Worm (Caenorhabditis elegans) whole organism, early embryonic: Measurements from ENCODE around the gene T22B7.22.

Experiments
- B0310.2 ChIP-seq: sonication (generic microtip); optimal IDR thresholded peaks from 2 replicates; lab custom pipeline; 2016; ENCODE audit warnings: mild to moderate bottlenecking, missing genetic modification characterization, missing compliant biosample characterization
- F13C5.2 ChIP-seq: sonication (generic microtip); optimal IDR thresholded peaks from 2 replicates; lab custom pipeline; 2017; ENCODE audit warnings: mild to moderate bottlenecking, missing genetic modification characterization, inconsistent platforms, missing compliant biosample characterization
- aly-1 ChIP-seq: sonication (generic microtip); optimal IDR thresholded peaks from 2 replicates; lab custom pipeline; 2016; ENCODE audit warnings: missing genetic modification characterization, missing compliant biosample characterization
- ama-1 ChIP-seq: fragments of 150-350 bp; optimal IDR thresholded peaks from 2 replicates; lab custom pipeline; 2014
- ceh-13 ChIP-seq: fragments of 200-800 bp; sonication (Bioruptor generic); optimal IDR thresholded peaks from 2 replicates; lab custom pipeline; 2018; ENCODE audit warnings: mild to moderate bottlenecking, missing genetic modification characterization, missing compliant biosample characterization
- ceh-36 ChIP-seq: sonication (generic microtip); optimal IDR thresholded peaks from 2 replicates; lab custom pipeline; 2016; ENCODE audit warnings: missing genetic modification characterization, inconsistent platforms, missing compliant biosample characterization
- ets-7 ChIP-seq: sonication (generic microtip); optimal IDR thresholded peaks from 2 replicates; lab custom pipeline; 2016; ENCODE audit warnings: missing genotype, missing genetic modification characterization, missing compliant biosample characterization
- flt-1 ChIP-seq: fragments of 200-800 bp; sonication (Bioruptor generic); IDR thresholded peaks from 2 replicates; pipeline ENCODE4 v1.3.6; 2022; ENCODE audit warnings: missing genetic modification characterization, missing compliant biosample characterization
- hmbx-1 ChIP-seq: sonication (generic microtip); optimal IDR thresholded peaks from 2 replicates; lab custom pipeline; 2016; ENCODE audit warnings: mild to moderate bottlenecking, missing genetic modification characterization, missing compliant biosample characterization
- hmg-4 ChIP-seq: fragments of 200-800 bp; sonication (Bioruptor generic); optimal IDR thresholded peaks from 2 replicates; lab custom pipeline; 2018; ENCODE audit warnings: mild to moderate bottlenecking, missing genetic modification characterization, missing compliant biosample characterization
- hnd-1 ChIP-seq: sonication (generic microtip); optimal IDR thresholded peaks from 2 replicates; lab custom pipeline; 2016; ENCODE audit warnings: missing genetic modification characterization, missing compliant biosample characterization
- pes-1 ChIP-seq: fragments of 200-800 bp; sonication (Bioruptor generic); IDR thresholded peaks from 2 replicates; pipeline ENCODE4 v1.3.6; 2022; ENCODE audit warnings: missing genetic modification reagents, missing genetic modification characterization, missing compliant biosample characterization
- scrt-1 ChIP-seq: fragments of 200-800 bp; sonication (Bioruptor generic); IDR thresholded peaks from 2 replicates; pipeline ENCODE4 v1.3.6; 2022; ENCODE audit warnings: missing genetic modification characterization, missing compliant biosample characterization
- sea-1 ChIP-seq: fragments of 200-800 bp; sonication (Bioruptor generic); conservative IDR thresholded peaks from 2 replicates; pipeline ENCODE4 v1.3.6; 2022; ENCODE audit warnings: missing genetic modification characterization, missing compliant biosample characterization
- tbx-11 ChIP-seq: fragments of 200-800 bp; sonication (Bioruptor generic); IDR thresholded peaks from 2 replicates; pipeline ENCODE4 v1.3.6; 2022; ENCODE audit warnings: missing genetic modification characterization, missing compliant biosample characterization
- tbx-37 ChIP-seq: fragments of 200-800 bp; sonication (Bioruptor generic); conservative IDR thresholded peaks from 2 replicates; pipeline ENCODE4 v1.3.6; 2022; ENCODE audit warnings: missing genetic modification reagents, missing genetic modification characterization, missing compliant biosample characterization
- tra-4 ChIP-seq: sonication (generic microtip); optimal IDR thresholded peaks from 2 replicates; lab custom pipeline; 2017; ENCODE audit warnings: missing genetic modification characterization, missing compliant biosample characterization

The T22B7.22 gene

DNA sequence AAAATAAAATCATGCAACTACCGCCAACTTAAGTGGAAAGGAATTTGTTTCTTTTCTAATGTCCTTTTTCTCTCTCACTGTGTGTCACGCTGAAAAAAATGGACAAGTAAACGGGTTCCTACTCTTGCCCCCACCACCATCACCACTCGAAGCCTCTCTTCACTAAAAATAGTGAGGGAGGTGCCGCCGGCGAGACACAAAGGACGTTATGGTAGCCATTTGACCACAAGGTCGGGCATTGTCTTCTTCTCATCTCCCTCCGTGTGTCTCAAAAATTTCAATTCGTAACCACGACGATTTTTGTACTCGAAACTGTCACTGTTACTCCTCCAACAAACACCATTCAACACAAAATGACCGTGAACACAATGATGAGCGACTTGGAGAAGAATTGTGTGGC, at the start of gene T22B7.22:
Gene T22B7.22, plus strand, starts transcription at position 354 of the 400 bp plus-strand sequence.
- TF ChIP-seq pes-1 (GFP tag; lab: Robert Waterston, UW), result no peak
- TF ChIP-seq scrt-1 (GFP tag; lab: Robert Waterston, UW), result no peak
- no peak for TF ChIP-seq hmbx-1 (tag; lab: Kevin White, UChicago)
- TF ChIP-seq hnd-1 (tag; lab: Kevin White, UChicago), result no peak
- no peak for TF ChIP-seq tra-4 (tag; lab: Kevin White, UChicago)
- TF ChIP-seq flt-1 (GFP tag; lab: Robert Waterston, UW), result no peak
- TF ChIP-seq ets-7 (tag; lab: Kevin White, UChicago), result no peak

DNA sequence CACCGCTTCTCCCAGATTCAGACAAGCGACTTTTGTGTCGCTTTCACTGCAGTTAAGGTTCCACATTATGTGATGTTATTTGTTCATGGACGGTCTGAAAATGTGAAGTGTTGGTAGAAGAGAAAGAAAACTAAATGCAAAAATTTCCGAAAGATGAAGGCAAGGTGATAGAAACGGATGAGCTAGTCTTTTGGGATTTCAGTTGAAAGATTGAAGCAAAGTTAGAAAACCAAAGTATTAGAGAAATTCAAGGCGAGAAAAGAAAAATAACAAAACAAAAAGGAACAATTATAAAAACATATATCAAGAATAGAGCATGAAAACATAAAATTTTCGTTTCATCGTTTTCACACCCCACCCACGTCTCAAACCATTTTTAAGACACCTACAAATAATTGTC, 48.6 kb upstream of the T22B7.22 start, which contains the start of gene octr-1:
Gene octr-1, minus strand, starts transcription at position 101 of the 400 bp plus-strand sequence.
- TF ChIP-seq ama-1 (lab: Kevin White, UChicago), result no peak
- TF ChIP-seq hnd-1 (tag; lab: Kevin White, UChicago), result no peak
- no peak for TF ChIP-seq ceh-36 (tag; lab: Kevin White, UChicago)
- TF ChIP-seq ceh-13 (GFP tag; lab: Kevin White, UChicago), result no peak
- no peak for TF ChIP-seq scrt-1 (GFP tag; lab: Robert Waterston, UW)
- TF ChIP-seq tbx-11 (GFP tag; lab: Robert Waterston, UW), result no peak
- no peak for TF ChIP-seq B0310.2 (tag; lab: Kevin White, UChicago)
- no peak for TF ChIP-seq flt-1 (GFP tag; lab: Robert Waterston, UW)
- no peak for TF ChIP-seq tbx-37 (GFP tag; lab: Robert Waterston, UW)
- no peak for TF ChIP-seq sea-1 (GFP tag; lab: Robert Waterston, UW)
- TF ChIP-seq hmg-4 (GFP tag; lab: Kevin White, UChicago), result no peak
- no peak for TF ChIP-seq hmbx-1 (tag; lab: Kevin White, UChicago)
- TF ChIP-seq tra-4 (tag; lab: Kevin White, UChicago), result no peak
- no peak for TF ChIP-seq pes-1 (GFP tag; lab: Robert Waterston, UW)
- no peak for TF ChIP-seq aly-1 (tag; lab: Kevin White, UChicago)

DNA sequence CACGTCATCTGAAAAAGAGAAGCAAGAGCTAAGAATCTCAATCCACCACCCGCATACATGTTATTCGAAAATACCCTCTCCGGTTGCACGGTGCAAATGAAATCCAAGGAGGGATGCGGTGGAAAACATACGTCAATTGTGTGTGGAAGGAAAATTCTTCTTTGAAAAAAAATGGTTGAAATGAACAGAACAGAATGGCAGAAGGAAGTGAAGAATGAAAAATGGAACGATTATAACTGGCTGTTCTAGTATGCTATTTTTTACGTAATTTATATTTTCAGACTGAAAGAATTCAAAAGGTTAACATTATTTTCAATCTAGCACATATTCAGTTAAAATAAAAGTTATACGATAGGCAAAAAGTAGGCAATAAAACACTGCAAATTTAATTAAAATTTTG, 43.8 kb upstream of the T22B7.22 start:
- TF ChIP-seq scrt-1 (GFP tag; lab: Robert Waterston, UW) (no peak), hmg-4 (GFP tag; lab: Kevin White, UChicago) (no peak), F13C5.2 (tag; lab: Kevin White, UChicago) (no peak), hnd-1 (tag; lab: Kevin White, UChicago) (no peak), ama-1 (lab: Kevin White, UChicago) (no peak), tra-4 (tag; lab: Kevin White, UChicago) (no peak), ceh-36 (tag; lab: Kevin White, UChicago) (no peak), tbx-11 (GFP tag; lab: Robert Waterston, UW) (no peak), hmbx-1 (tag; lab: Kevin White, UChicago) (no peak), ceh-13 (GFP tag; lab: Kevin White, UChicago) (no peak)

DNA sequence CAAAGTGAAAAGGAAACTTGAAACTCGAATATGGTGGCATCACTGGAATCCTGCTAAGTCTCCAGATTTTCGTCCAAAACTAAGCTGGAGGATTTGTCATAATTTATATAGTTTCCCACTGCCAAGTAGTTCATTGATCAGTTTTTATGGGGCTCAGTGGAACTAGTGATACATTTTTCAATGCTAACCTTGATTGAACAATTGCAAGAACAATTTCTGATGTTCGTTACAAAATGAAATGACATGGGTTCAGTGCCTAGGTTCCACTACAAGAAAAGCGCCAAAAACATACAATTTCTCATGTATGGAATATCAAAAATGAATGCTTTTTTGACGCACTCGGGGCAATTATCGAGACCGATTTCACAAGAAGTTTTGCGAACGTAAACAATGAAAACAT, 38.0 kb upstream of the T22B7.22 start:
- TF ChIP-seq ceh-13 (GFP tag; lab: Kevin White, UChicago) (no peak), B0310.2 (tag; lab: Kevin White, UChicago) (no peak), ets-7 (tag; lab: Kevin White, UChicago) (no peak), hmg-4 (GFP tag; lab: Kevin White, UChicago) (no peak)

DNA sequence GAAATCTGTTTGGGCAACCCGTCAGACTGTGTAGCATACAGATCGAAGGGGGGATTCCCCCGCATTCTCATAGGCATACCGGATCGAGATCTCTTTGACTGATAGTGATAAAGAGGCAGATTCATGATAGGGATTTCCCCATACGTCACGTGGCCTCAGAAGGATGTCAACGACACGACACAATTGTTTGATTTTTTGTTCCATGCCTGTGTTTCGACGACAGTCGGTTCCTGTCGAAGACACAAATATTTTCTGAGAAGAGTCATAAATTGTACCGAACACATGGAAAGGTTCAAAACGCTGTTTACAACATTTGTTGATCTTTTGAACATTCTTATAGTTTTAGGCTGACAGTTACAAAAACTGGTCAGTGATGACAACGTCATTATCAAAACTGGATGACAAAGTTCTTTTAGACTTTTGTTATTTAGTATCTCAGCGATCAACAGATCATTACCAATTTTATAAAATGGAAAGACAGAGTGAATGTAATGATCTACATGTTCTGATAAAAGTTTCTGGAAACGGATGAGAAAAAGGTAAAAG, 31.3 kb upstream of the T22B7.22 start:
- TF ChIP-seq hmbx-1 (tag; lab: Kevin White, UChicago), result no peak
- TF ChIP-seq scrt-1 (GFP tag; lab: Robert Waterston, UW), result no peak
- no peak for TF ChIP-seq hnd-1 (tag; lab: Kevin White, UChicago)
- TF ChIP-seq B0310.2 (tag; lab: Kevin White, UChicago), result no peak
- no peak for TF ChIP-seq ceh-36 (tag; lab: Kevin White, UChicago)
- no peak for TF ChIP-seq pes-1 (GFP tag; lab: Robert Waterston, UW)
- no peak for TF ChIP-seq tbx-37 (GFP tag; lab: Robert Waterston, UW)
- TF ChIP-seq aly-1 (tag; lab: Kevin White, UChicago), result no peak
- TF ChIP-seq ceh-13 (GFP tag; lab: Kevin White, UChicago), result no peak
- TF ChIP-seq ets-7 (tag; lab: Kevin White, UChicago), result no peak
- no peak for TF ChIP-seq hmg-4 (GFP tag; lab: Kevin White, UChicago)
- TF ChIP-seq sea-1 (GFP tag; lab: Robert Waterston, UW), result no peak
- no peak for TF ChIP-seq F13C5.2 (tag; lab: Kevin White, UChicago)
- no peak for TF ChIP-seq tbx-11 (GFP tag; lab: Robert Waterston, UW)
- TF ChIP-seq tra-4 (tag; lab: Kevin White, UChicago), result no peak
- no peak for TF ChIP-seq ama-1 (lab: Kevin White, UChicago)

DNA sequence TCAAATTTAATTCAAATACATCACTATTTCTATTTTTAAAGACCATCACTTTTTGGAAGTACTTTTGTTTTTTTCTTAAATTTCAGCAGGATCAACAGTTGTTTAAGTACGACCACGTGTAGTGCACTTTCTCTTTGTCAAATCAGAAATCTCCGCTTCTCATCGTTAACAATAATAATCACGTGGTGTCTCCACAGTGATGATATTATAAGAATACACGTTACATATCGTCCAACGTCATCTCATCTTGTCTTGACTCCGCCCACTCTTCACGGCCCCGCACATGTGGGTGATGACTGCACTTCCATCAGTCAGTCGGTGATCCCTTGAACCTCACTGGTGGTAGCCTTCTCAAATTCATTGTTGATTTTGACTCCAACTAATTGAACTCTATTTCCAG, 29.8 kb upstream of the T22B7.22 start, which contains the start of gene argn-1:
Gene argn-1, plus strand, starts transcription at position 83 of the 400 bp plus-strand sequence.
- no peak for TF ChIP-seq scrt-1 (GFP tag; lab: Robert Waterston, UW)
- no peak for TF ChIP-seq ets-7 (tag; lab: Kevin White, UChicago)
- TF ChIP-seq ceh-36 (tag; lab: Kevin White, UChicago), result no peak
- no peak for TF ChIP-seq flt-1 (GFP tag; lab: Robert Waterston, UW)
- no peak for TF ChIP-seq F13C5.2 (tag; lab: Kevin White, UChicago)
- TF ChIP-seq aly-1 (tag; lab: Kevin White, UChicago), result no peak
- TF ChIP-seq hnd-1 (tag; lab: Kevin White, UChicago), result no peak
- no peak for TF ChIP-seq hmbx-1 (tag; lab: Kevin White, UChicago)
- no peak for TF ChIP-seq tbx-11 (GFP tag; lab: Robert Waterston, UW)
- no peak for TF ChIP-seq tra-4 (tag; lab: Kevin White, UChicago)
- TF ChIP-seq pes-1 (GFP tag; lab: Robert Waterston, UW), result no peak
- TF ChIP-seq ceh-13 (GFP tag; lab: Kevin White, UChicago), result no peak
- no peak for TF ChIP-seq hmg-4 (GFP tag; lab: Kevin White, UChicago)
- no peak for TF ChIP-seq B0310.2 (tag; lab: Kevin White, UChicago)
- no peak for TF ChIP-seq tbx-37 (GFP tag; lab: Robert Waterston, UW)
- TF ChIP-seq sea-1 (GFP tag; lab: Robert Waterston, UW), result no peak
